Fruit fly (Drosophila melanogaster): Measurements from ENCODE around the gene lz.

Gene lz

dm6 chrX:9352112-9353096 is 68.0 kb downstream of the lz start (continued):
- TF ChIP-seq GATAe (GFP tag; conservative IDR thresholded peaks at IDR 0.05) (peak; percentile 13; the same call in 1 of the 2 replicates), CG9215 (GFP tag; IDR thresholded peaks at IDR 0.05) (peak; percentile 72), CG17385 (GFP tag; optimal IDR thresholded peaks at IDR 0.05) (peak; percentile 81), CG10147 (GFP tag; optimal IDR thresholded peaks at IDR 0.05) (peak; percentile 89), vvl (GFP tag; IDR thresholded peaks at IDR 0.05) (peak; percentile 91), gcm2 (GFP tag; optimal IDR thresholded peaks at IDR 0.05) (peak; percentile 64), Ada2b (GFP tag; IDR thresholded peaks at IDR 0.05) (peak; percentile 86), sug (tag; optimal IDR thresholded peaks at IDR 0.05) (peak; percentile 78), btn (GFP tag; optimal IDR thresholded peaks at IDR 0.05) (peak; percentile 26), Lhr (GFP tag; optimal IDR thresholded peaks at IDR 0.05) (no peak), row (GFP tag; IDR thresholded peaks at IDR 0.05) (peak; percentile 85), bab2 (GFP tag; optimal IDR thresholded peaks at IDR 0.05) (peak; percentile 60), slbo (GFP tag; IDR thresholded peaks at IDR 0.05) (peak; percentile 87), hb (GFP tag; IDR thresholded peaks at IDR 0.05; ENCODE audit: partially characterized antibody) (no peak), cato (GFP tag; optimal IDR thresholded peaks at IDR 0.05; ENCODE audit: borderline replicate concordance) (peak; percentile 57), CG3281 (GFP tag; optimal IDR thresholded peaks at IDR 0.05) (peak; percentile 91), CG11723 (GFP tag; optimal IDR thresholded peaks at IDR 0.05) (peak; percentile 58), CG14965 (GFP tag; optimal IDR thresholded peaks at IDR 0.05; ENCODE audit: borderline replicate concordance) (no peak), CG18619 (GFP tag; optimal IDR thresholded peaks at IDR 0.05) (peak; percentile 77), CG6254 (GFP tag; optimal IDR thresholded peaks at IDR 0.05) (peak; percentile 66), odd (GFP tag; optimal IDR thresholded peaks at IDR 0.05) (peak; percentile 61), CG6813 (GFP tag; optimal IDR thresholded peaks at IDR 0.05) (peak; percentile 80), CG1602 (GFP tag; optimal IDR thresholded peaks at IDR 0.05) (peak; percentile 59), fd102C (GFP tag; optimal IDR thresholded peaks at IDR 0.05) (peak; percentile 16), CG6689 (GFP tag; IDR thresholded peaks at IDR 0.05) (peak; percentile 81), CG8281 (tag; optimal IDR thresholded peaks at IDR 0.05) (peak; percentile 64), eve (GFP tag; optimal IDR thresholded peaks at IDR 0.05) (peak in 1 of 2 experiments; percentile 91), Deaf1 (tag; optimal IDR thresholded peaks at IDR 0.05) (peak; percentile 66), E2f2 (GFP tag; IDR thresholded peaks at IDR 0.05) (peak; percentile 64), unc-4 (GFP tag; IDR thresholded peaks at IDR 0.05; ENCODE audit: partially characterized antibody) (no peak), kni (GFP tag; optimal IDR thresholded peaks at IDR 0.05) (peak; percentile 21), CG7357 (GFP tag; IDR thresholded peaks at IDR 0.05) (peak; percentile 55; the same call in 2 of the 3 replicates), Hmx (GFP tag; optimal IDR thresholded peaks at IDR 0.05) (peak; percentile 42), rib (GFP tag; IDR thresholded peaks at IDR 0.05) (peak; percentile 70; the same call in 1 of the 2 replicates), CG31224 (GFP tag; IDR thresholded peaks at IDR 0.05) (peak; percentile 68), CG32772 (GFP tag; IDR thresholded peaks at IDR 0.05) (peak; percentile 66), sd (tag; optimal IDR thresholded peaks at IDR 0.05) (peak; percentile 74), Mrtf (GFP tag; IDR thresholded peaks at IDR 0.05) (peak; percentile 64; the same call in 2 of the 3 replicates), grau (tag; optimal IDR thresholded peaks at IDR 0.05) (peak; percentile 86), CG8765 (GFP tag; IDR thresholded peaks at IDR 0.05) (peak; percentile 59; the same call in 1 of the 2 replicates), Stat92E (GFP tag; optimal IDR thresholded peaks at IDR 0.05) (no peak), CG1024 (GFP tag; IDR thresholded peaks at IDR 0.05) (0 out of 2 replicates have a peak, but pooled peaks have one; percentile 24), jigr1 (GFP tag; IDR thresholded peaks at IDR 0.05) (peak; percentile 38; the same call in 1 of the 3 replicates), gem (tag; optimal IDR thresholded peaks at IDR 0.05) (peak; percentile 96), CG10431 (GFP tag; optimal IDR thresholded peaks at IDR 0.05) (no peak), CG6272 (GFP tag; IDR thresholded peaks at IDR 0.05) (peak; percentile 62), CG12391 (tag; optimal IDR thresholded peaks at IDR 0.05) (peak; percentile 83)

Data from whole organism, embryonic.